Worm (Caenorhabditis elegans) whole organism, L2 larva: Measurements from ENCODE around the gene ric-7.

Experiments
- ZK546.5 ChIP-seq: sonication (generic microtip); optimal IDR thresholded peaks from 2 replicates; lab custom pipeline; 2017; ENCODE audit warnings: missing biosample characterization, missing genetic modification characterization
- aly-2 ChIP-seq: fragments of 150-350 bp; optimal IDR thresholded peaks from 2 replicates; lab custom pipeline; 2014; ENCODE audit warnings: missing biosample characterization, missing genetic modification characterization
- ceh-82 ChIP-seq: fragments of 150-350 bp; optimal IDR thresholded peaks from 2 replicates; lab custom pipeline; 2014; ENCODE audit warnings: missing biosample characterization, missing genetic modification characterization
- elt-3 ChIP-seq: sonication (generic microtip); optimal IDR thresholded peaks from 2 replicates; lab custom pipeline; 2017; ENCODE audit warnings: missing biosample characterization, missing genetic modification characterization
- fos-1 ChIP-seq: fragments of 150-350 bp; optimal IDR thresholded peaks from 2 replicates; lab custom pipeline; 2014; ENCODE audit warnings: missing biosample characterization, missing genetic modification characterization
- lin-39 ChIP-seq: fragments of 150-350 bp; optimal IDR thresholded peaks from 2 replicates; lab custom pipeline; 2014; ENCODE audit warnings: missing biosample characterization, missing genetic modification reagents, missing genetic modification characterization
- lsy-2 ChIP-seq, 2 experiments: fragments of 150-350 bp in 1 of 2; sonication (generic microtip) in 1 of 2; optimal IDR thresholded peaks; 2 replicates each; lab custom pipeline; 2014 to 2017; ENCODE audit warnings: missing biosample characterization in 2 of 2, missing genetic modification characterization in 2 of 2
- mdl-1 ChIP-seq, 2 experiments: fragments of 150-350 bp in 1 of 2; sonication (generic microtip) in 1 of 2; optimal IDR thresholded peaks; 2 replicates each; lab custom pipeline; 2017; ENCODE audit warnings: missing biosample characterization in 2 of 2, missing genetic modification characterization in 2 of 2
- nhr-12 ChIP-seq: fragments of 150-350 bp; optimal IDR thresholded peaks from 2 replicates; lab custom pipeline; 2014; ENCODE audit warnings: missing biosample characterization, missing genetic modification characterization
- skn-1 ChIP-seq: sonication (generic microtip); optimal IDR thresholded peaks from 2 replicates; lab custom pipeline; 2017; ENCODE audit warnings: missing biosample characterization, missing genetic modification characterization
- zag-1 ChIP-seq: fragments of 150-350 bp; optimal IDR thresholded peaks from 2 replicates; lab custom pipeline; 2014; ENCODE audit warnings: missing biosample characterization, missing genetic modification characterization

DNA sequence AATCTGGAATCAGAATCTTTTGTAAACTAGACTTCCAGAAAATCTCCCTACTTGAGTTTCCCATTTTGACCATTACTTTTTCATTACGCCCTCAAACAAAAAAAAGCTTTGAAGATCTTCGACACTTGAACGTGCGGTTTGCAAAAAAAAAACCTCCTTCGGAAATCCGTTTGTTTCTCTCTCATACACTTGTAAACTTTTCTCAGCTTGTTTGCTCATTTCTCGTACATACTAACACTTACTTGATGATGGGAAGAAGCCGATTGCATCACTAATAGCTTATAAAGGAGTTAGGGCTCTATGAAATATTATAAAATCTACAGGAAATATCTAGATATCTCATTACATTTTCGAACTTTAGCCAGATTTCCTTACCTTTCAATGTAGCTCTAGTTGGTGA is 3.8 kb downstream of the ric-7 start:
- TF ChIP-seq zag-1 (tag; lab: Kevin White, UChicago) (no peak), lsy-2 (tag; optimal IDR thresholded peaks at IDR 0.05; lab: Kevin White, UChicago) (no peak), elt-3 (tag; lab: Kevin White, UChicago) (no peak), aly-2 (tag; lab: Kevin White, UChicago) (no peak), fos-1 (tag; lab: Kevin White, UChicago) (no peak), ceh-82 (tag; lab: Kevin White, UChicago) (no peak), ZK546.5 (tag; lab: Kevin White, UChicago) (no peak), lin-39 (tag; lab: Kevin White, UChicago) (no peak), skn-1 (tag; lab: Kevin White, UChicago) (no peak), mdl-1 (tag; optimal IDR thresholded peaks at IDR 0.05; lab: Kevin White, UChicago) (no peak), nhr-12 (tag; lab: Kevin White, UChicago) (no peak)
